Worm (Caenorhabditis elegans) whole organism, late embryonic: ENCODE measurements around the gene tbp-1.

Experiments
- C38D4.7 ChIP-seq: fragments of 200-800 bp; sonication (Bioruptor generic); optimal IDR thresholded peaks from 2 replicates; lab custom pipeline; 2018; ENCODE audit warnings: mild to moderate bottlenecking, missing genetic modification characterization, moderate library complexity, missing compliant biosample characterization
- F13H6.1 ChIP-seq: sonication (generic microtip); optimal IDR thresholded peaks from 2 replicates; lab custom pipeline; 2016; ENCODE audit warnings: missing genetic modification characterization, missing compliant biosample characterization
- K02D7.2 ChIP-seq: sonication (generic microtip); optimal IDR thresholded peaks from 2 replicates; lab custom pipeline; 2017; ENCODE audit warnings: mild to moderate bottlenecking, missing genetic modification characterization, missing compliant biosample characterization
- K09A11.1 ChIP-seq: sonication (generic microtip); optimal IDR thresholded peaks from 2 replicates; lab custom pipeline; 2017; ENCODE audit warnings: antibody characterized with exemption, mild to moderate bottlenecking, missing genetic modification characterization, missing compliant biosample characterization; ENCODE audit not compliant: insufficient read depth
- T23F11.4 ChIP-seq: fragments of 200-800 bp; sonication (Bioruptor generic); optimal IDR thresholded peaks from 2 replicates; lab custom pipeline; 2018; ENCODE audit warnings: mild to moderate bottlenecking, missing genetic modification characterization, missing compliant biosample characterization
- ceh-14 ChIP-seq: sonication (generic microtip); optimal IDR thresholded peaks from 2 replicates; lab custom pipeline; 2016; ENCODE audit warnings: missing genotype, missing genetic modification characterization, missing compliant biosample characterization
- ceh-22 ChIP-seq: sonication (generic microtip); optimal IDR thresholded peaks from 2 replicates; lab custom pipeline; 2017; ENCODE audit warnings: missing biosample characterization, missing genetic modification characterization
- ceh-24 ChIP-seq: sonication (generic microtip); optimal IDR thresholded peaks from 2 replicates; lab custom pipeline; 2016; ENCODE audit warnings: mild to moderate bottlenecking, missing genetic modification characterization, missing compliant biosample characterization
- ceh-31 ChIP-seq: sonication (generic microtip); optimal IDR thresholded peaks from 2 replicates; lab custom pipeline; 2016; ENCODE audit warnings: missing genetic modification characterization, missing compliant biosample characterization
- ceh-34 ChIP-seq: sonication (generic microtip); optimal IDR thresholded peaks from 2 replicates; lab custom pipeline; 2016; ENCODE audit warnings: mild to moderate bottlenecking, missing genetic modification characterization, missing compliant biosample characterization
- ceh-45 ChIP-seq: fragments of 200-800 bp; sonication (Bioruptor generic); IDR thresholded peaks from 2 replicates; pipeline ENCODE4 v1.3.6; 2022; ENCODE audit warnings: missing genetic modification reagents, missing genetic modification characterization, missing compliant biosample characterization
- ceh-6 ChIP-seq: fragments of 200-800 bp; sonication (Bioruptor generic); optimal IDR thresholded peaks from 2 replicates; lab custom pipeline; 2018; ENCODE audit warnings: mild to moderate bottlenecking, missing genetic modification characterization, missing compliant biosample characterization
- ceh-9 ChIP-seq: sonication (generic microtip); optimal IDR thresholded peaks from 2 replicates; lab custom pipeline; 2016; ENCODE audit warnings: mild to moderate bottlenecking, missing genetic modification characterization, inconsistent platforms, missing compliant biosample characterization
- ets-4 ChIP-seq: sonication (generic microtip); optimal IDR thresholded peaks from 2 replicates; lab custom pipeline; 2016; ENCODE audit warnings: missing genetic modification characterization, missing compliant biosample characterization
- eyg-1 ChIP-seq: sonication (generic microtip); optimal IDR thresholded peaks from 2 replicates; lab custom pipeline; 2016; ENCODE audit warnings: missing genotype, missing genetic modification characterization, missing compliant biosample characterization
- fax-1 ChIP-seq: sonication (generic microtip); optimal IDR thresholded peaks from 2 replicates; lab custom pipeline; 2016; ENCODE audit warnings: missing genotype, missing genetic modification characterization, missing compliant biosample characterization
- fkh-10 ChIP-seq: fragments of 150-350 bp; optimal IDR thresholded peaks from 2 replicates; lab custom pipeline; 2014; ENCODE audit warnings: missing biosample characterization, missing genetic modification reagents, missing genetic modification characterization
- fkh-6 ChIP-seq: sonication (generic microtip); optimal IDR thresholded peaks from 2 replicates; lab custom pipeline; 2016; ENCODE audit warnings: missing genetic modification characterization, missing compliant biosample characterization
- hlh-6 ChIP-seq: sonication (generic microtip); optimal IDR thresholded peaks from 2 replicates; lab custom pipeline; 2016; ENCODE audit warnings: missing genotype, missing genetic modification characterization, missing compliant biosample characterization
- hlh-8 ChIP-seq: sonication (generic microtip); optimal IDR thresholded peaks from 2 replicates; lab custom pipeline; 2016; ENCODE audit warnings: missing genotype, missing genetic modification characterization, missing compliant biosample characterization
- lim-6 ChIP-seq: sonication (generic microtip); optimal IDR thresholded peaks from 2 replicates; lab custom pipeline; 2016; ENCODE audit warnings: missing genetic modification characterization, missing compliant biosample characterization
- lin-11 ChIP-seq: fragments of 200-800 bp; sonication (Bioruptor generic); optimal IDR thresholded peaks from 2 replicates; lab custom pipeline; 2018; ENCODE audit warnings: mild to moderate bottlenecking, missing genetic modification characterization, missing compliant biosample characterization
- madf-2 ChIP-seq: sonication (generic microtip); optimal IDR thresholded peaks from 2 replicates; lab custom pipeline; 2017; ENCODE audit warnings: missing genetic modification characterization, missing compliant biosample characterization
- nfya-1 ChIP-seq: sonication (generic microtip); optimal IDR thresholded peaks from 2 replicates; lab custom pipeline; 2017; ENCODE audit warnings: missing genetic modification characterization, mild to moderate bottlenecking, missing compliant biosample characterization, antibody characterized with exemption, moderate library complexity
- nhr-11 ChIP-seq: fragments of 150-350 bp; optimal IDR thresholded peaks from 2 replicates; lab custom pipeline; 2014; ENCODE audit warnings: missing biosample characterization, missing genetic modification characterization
- nhr-232 ChIP-seq: sonication (generic microtip); optimal IDR thresholded peaks from 2 replicates; lab custom pipeline; 2016; ENCODE audit warnings: missing genetic modification characterization, missing compliant biosample characterization
- npax-4 ChIP-seq: sonication (generic microtip); optimal IDR thresholded peaks from 2 replicates; lab custom pipeline; 2016; ENCODE audit warnings: missing genetic modification characterization, missing compliant biosample characterization
- odd-2 ChIP-seq: sonication (generic microtip); optimal IDR thresholded peaks from 2 replicates; lab custom pipeline; 2017; ENCODE audit warnings: antibody characterized with exemption, mild to moderate bottlenecking, missing genetic modification characterization, missing compliant biosample characterization
- pag-3 ChIP-seq: sonication (generic microtip); optimal IDR thresholded peaks from 2 replicates; lab custom pipeline; 2016; ENCODE audit warnings: missing compliant biosample characterization, missing genetic modification characterization, borderline replicate concordance
- pha-2 ChIP-seq: sonication (generic microtip); optimal IDR thresholded peaks from 2 replicates; lab custom pipeline; 2017; ENCODE audit warnings: mild to moderate bottlenecking, missing genetic modification characterization, missing compliant biosample characterization
- pros-1 ChIP-seq: fragments of 150-350 bp; optimal IDR thresholded peaks from 2 replicates; lab custom pipeline; 2014; ENCODE audit warnings: missing biosample characterization, missing genetic modification reagents, missing genetic modification characterization
- ref-2 ChIP-seq: sonication (generic microtip); optimal IDR thresholded peaks from 2 replicates; lab custom pipeline; 2016; ENCODE audit warnings: missing genetic modification characterization, missing compliant biosample characterization
- rnt-1 ChIP-seq: sonication (generic microtip); optimal IDR thresholded peaks from 2 replicates; lab custom pipeline; 2016; ENCODE audit warnings: missing genetic modification characterization, missing compliant biosample characterization
- sox-2 ChIP-seq: fragments of 200-800 bp; sonication (Bioruptor generic); IDR thresholded peaks from 2 replicates; pipeline ENCODE4 v1.3.6; 2022; ENCODE audit warnings: missing genetic modification reagents, missing genetic modification characterization, missing compliant biosample characterization
- sox-4 ChIP-seq: sonication (generic microtip); optimal IDR thresholded peaks from 2 replicates; lab custom pipeline; 2017; ENCODE audit warnings: mild to moderate bottlenecking, missing genetic modification characterization, inconsistent platforms, missing compliant biosample characterization
- tbx-7 ChIP-seq: sonication (generic microtip); optimal IDR thresholded peaks from 2 replicates; lab custom pipeline; 2016; ENCODE audit warnings: missing genotype, missing genetic modification characterization, missing compliant biosample characterization
- ttx-3 ChIP-seq: sonication (generic microtip); optimal IDR thresholded peaks from 2 replicates; lab custom pipeline; 2016; ENCODE audit warnings: missing genetic modification reagents, missing genetic modification characterization, missing compliant biosample characterization
- unc-3 ChIP-seq, 2 experiments: fragments of 200-800 bp in 1 of 2; sonication (Bioruptor generic) in 1 of 2; sonication (generic microtip) in 1 of 2; conservative IDR thresholded peaks in 1 of 2; optimal IDR thresholded peaks in 1 of 2; 2 replicates each; pipeline versions ENCODE4 v1.3.6 to Lab custom; 2016 to 2022; ENCODE audit warnings: missing compliant biosample characterization in 2 of 2, missing genetic modification characterization in 2 of 2, missing genetic modification reagents in 1 of 2
- unc-42 ChIP-seq: sonication (generic microtip); optimal IDR thresholded peaks from 2 replicates; lab custom pipeline; 2016; ENCODE audit warnings: missing genotype, missing genetic modification characterization, missing compliant biosample characterization
- unc-55 ChIP-seq: sonication (generic microtip); optimal IDR thresholded peaks from 2 replicates; lab custom pipeline; 2017; ENCODE audit warnings: missing biosample characterization, missing genetic modification reagents, missing genetic modification characterization
- unc-86 ChIP-seq: sonication (generic microtip); optimal IDR thresholded peaks from 2 replicates; lab custom pipeline; 2016; ENCODE audit warnings: missing genetic modification characterization, missing compliant biosample characterization
- zip-5 ChIP-seq: sonication (generic microtip); optimal IDR thresholded peaks from 2 replicates; lab custom pipeline; 2016; ENCODE audit warnings: missing genetic modification characterization, missing compliant biosample characterization
- ztf-16 ChIP-seq: sonication (generic microtip); optimal IDR thresholded peaks from 2 replicates; lab custom pipeline; 2017; ENCODE audit warnings: missing genetic modification characterization, missing compliant biosample characterization

The tbp-1 gene

ce11 chrIII:7376143-7376802 lies 7.6 kb upstream of the tbp-1 start (continued):
- TF ChIP-seq unc-55 (GFP tag; lab: Kevin White, UChicago) (peak; percentile 12), ceh-31 (peak; percentile 34), ceh-14 (no peak)

- TF ChIP-seq fkh-6 (no peak), K09A11.1 (tag; lab: Kevin White, UChicago) (no peak), K02D7.2 (no peak), sox-4 (tag; lab: Kevin White, UChicago) (no peak)
Observed at ce11 chrIII:7378522-7378921, 5.3 kb upstream of the tbp-1 start.

- TF ChIP-seq zip-5 (no peak), unc-86 (tag; lab: Kevin White, UChicago) (no peak), ttx-3 (tag; lab: Kevin White, UChicago) (no peak), ref-2 (tag; lab: Kevin White, UChicago) (no peak), pha-2 (tag; lab: Kevin White, UChicago) (no peak), unc-3 (GFP tag; conservative IDR thresholded peaks at IDR 0.05; lab: Robert Waterston, UW) (no peak), unc-3 (tag; optimal IDR thresholded peaks at IDR 0.05; lab: Kevin White, UChicago) (no peak), hlh-6 (tag; lab: Kevin White, UChicago) (no peak), C38D4.7 (no peak), ceh-9 (tag; lab: Kevin White, UChicago) (no peak)
Observed at ce11 chrIII:7378945-7379344, 4.9 kb upstream of the tbp-1 start, which contains the start of gene T20B12.7. Gene T20B12.7, minus strand, starts transcription at chrIII:7379045.

ce11 chrIII:7380120-7380519 lies 3.7 kb upstream of the tbp-1 start:
- TF ChIP-seq ceh-22 (tag; lab: Kevin White, UChicago) (no peak), pros-1 (tag; lab: Kevin White, UChicago) (no peak), ceh-6 (GFP tag; lab: Kevin White, UChicago) (no peak), sox-4 (tag; lab: Kevin White, UChicago) (no peak), ceh-45 (GFP tag; lab: Robert Waterston, UW) (no peak), F13H6.1 (tag; lab: Kevin White, UChicago) (no peak), ceh-31 (no peak), zip-5 (no peak), unc-86 (tag; lab: Kevin White, UChicago) (no peak), ceh-34 (tag; lab: Kevin White, UChicago) (no peak), nfya-1 (tag; lab: Kevin White, UChicago) (no peak), fax-1 (tag; lab: Kevin White, UChicago) (no peak), nhr-232 (no peak), odd-2 (tag; lab: Kevin White, UChicago) (no peak), nhr-11 (tag; lab: Kevin White, UChicago) (no peak), tbx-7 (tag; lab: Kevin White, UChicago) (no peak), ceh-24 (tag; lab: Kevin White, UChicago) (no peak), T23F11.4 (GFP tag; lab: Kevin White, UChicago) (no peak)

- no peak for TF ChIP-seq madf-2 (tag; lab: Kevin White, UChicago)
- TF ChIP-seq unc-86 (tag; lab: Kevin White, UChicago) = no peak
- no peak for TF ChIP-seq sox-2 (GFP tag; lab: Robert Waterston, UW)
- TF ChIP-seq unc-42 (tag; lab: Kevin White, UChicago) = peak; percentile 16
- TF ChIP-seq ceh-45 (GFP tag; lab: Robert Waterston, UW) = no peak
- TF ChIP-seq pag-3 = no peak
- TF ChIP-seq eyg-1 (tag; lab: Kevin White, UChicago) = no peak
- TF ChIP-seq ceh-31 = peak; percentile 38
- no peak for TF ChIP-seq ceh-9 (tag; lab: Kevin White, UChicago)
- no peak for TF ChIP-seq hlh-8 (tag; lab: Kevin White, UChicago)
- no peak for TF ChIP-seq K02D7.2
- TF ChIP-seq ceh-22 (tag; lab: Kevin White, UChicago) = no peak
- TF ChIP-seq ztf-16 (tag; lab: Kevin White, UChicago) = no peak
- TF ChIP-seq rnt-1 (tag; lab: Kevin White, UChicago) = no peak
- no peak for TF ChIP-seq lim-6 (tag; lab: Kevin White, UChicago)
- no peak for TF ChIP-seq fkh-10 (GFP tag; lab: Kevin White, UChicago)
- no peak for TF ChIP-seq lin-11 (tag; lab: Kevin White, UChicago)
- no peak for TF ChIP-seq npax-4 (tag; lab: Kevin White, UChicago)
- TF ChIP-seq T23F11.4 (GFP tag; lab: Kevin White, UChicago) = no peak
- no peak for TF ChIP-seq ets-4 (tag; lab: Kevin White, UChicago)
Observed at ce11 chrIII:7381546-7382171, 2.2 kb upstream of the tbp-1 start, which contains the start of the genes hmg-4 and T20B12.3. Gene hmg-4, minus strand, starts transcription at chrIII:7381596. Gene T20B12.3, plus strand, starts transcription at chrIII:7382115.
